Fruit fly (Drosophila melanogaster) whole organism: ENCODE data around the gene CG31176.

ENCODE experiments used
- Dll ChIP-seq: fragments of >200 bp; optimal IDR thresholded peaks from 2 replicates; lab custom pipeline; 2017
- psq ChIP-seq: fragments of >200 bp; optimal IDR thresholded peaks from 2 replicates; lab custom pipeline; 2017

- TF ChIP-seq psq (lab: Kevin White, UChicago) (no peak), Dll (lab: Kevin White, UChicago) (no peak)
Observed at dm6 chr3R:21644222-21644621, 75.2 kb downstream of the CG31176 start.
